Worm (Caenorhabditis elegans): ENCODE data around the gene T03F6.10.

DNA sequence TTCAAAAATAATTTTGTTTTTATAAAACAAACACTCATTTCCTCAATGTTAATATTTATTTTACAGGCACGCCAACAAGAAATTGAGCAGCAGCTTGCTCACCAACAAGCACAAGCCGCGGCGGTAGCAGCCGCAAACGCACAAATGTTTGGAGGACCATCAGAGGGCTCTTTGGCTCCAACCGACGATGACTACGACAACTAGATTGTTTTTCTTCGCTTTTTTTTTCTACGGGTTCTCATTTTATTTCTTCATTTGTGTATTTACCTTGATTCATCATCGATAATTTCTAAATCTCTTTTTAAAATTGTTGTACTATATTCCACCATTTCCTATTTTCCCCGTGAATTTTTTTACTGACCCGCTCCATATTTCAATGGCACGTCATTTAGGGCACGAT, 35.0 kb downstream of the T03F6.10 start, which contains the start of gene ife-1:
- TF ChIP-seq sptf-1 (tag; optimal IDR thresholded peaks at IDR 0.05) (no peak), nhr-237 (tag; optimal IDR thresholded peaks at IDR 0.05) (no peak), snpc-4 (tag; optimal IDR thresholded peaks at IDR 0.05) (no peak), lin-32 (GFP tag; optimal IDR thresholded peaks at IDR 0.05) (no peak), elt-1 (tag; optimal IDR thresholded peaks at IDR 0.05; ENCODE audit: borderline replicate concordance, insufficient read depth) (no peak), ztf-11 (tag; optimal IDR thresholded peaks at IDR 0.05) (no peak), unc-62 (GFP tag; optimal IDR thresholded peaks at IDR 0.05) (no peak), drap-1 (GFP tag; optimal IDR thresholded peaks at IDR 0.05) (no peak)
